Fruit fly (Drosophila melanogaster): ENCODE measurements around the gene Brd.
A peak's percentile ranks its signal among the peaks of the same experiment; 100 is the strongest.

dm6 chr3L:14986340-14986916 is 14.0 kb downstream of the Brd start:
- TF ChIP-seq CG2712 (tag; optimal IDR thresholded peaks at IDR 0.05), result peak; percentile 2
- TF ChIP-seq Myb (GFP tag; optimal IDR thresholded peaks at IDR 0.05), result no peak
- TF ChIP-seq CG16779 (GFP tag; IDR thresholded peaks at IDR 0.05), result no peak
- TF ChIP-seq B-H2 (GFP tag; optimal IDR thresholded peaks at IDR 0.05), result no peak
- no peak for TF ChIP-seq CG3163 (GFP tag; optimal IDR thresholded peaks at IDR 0.05)
